Fruit fly (Drosophila melanogaster): Measurements from ENCODE around the gene Prx1.

DNA sequence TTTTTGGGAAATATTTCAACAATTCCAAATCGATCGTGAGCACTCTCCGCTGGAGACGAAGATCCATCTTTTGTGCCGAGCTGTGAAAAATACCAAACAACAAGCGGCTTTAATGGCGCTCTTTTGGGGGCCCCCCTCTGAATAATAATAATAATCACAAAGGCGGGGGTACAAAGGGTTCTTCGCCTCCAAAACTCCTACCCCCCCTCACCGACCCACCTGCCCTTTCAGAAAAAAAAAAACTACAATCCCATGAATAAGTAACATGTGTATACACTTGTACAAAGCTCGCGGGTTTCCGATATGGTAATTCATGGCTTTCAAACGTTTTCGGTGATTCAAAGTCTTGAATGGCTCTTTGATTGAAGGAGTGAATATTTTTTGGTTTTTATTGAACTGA is 6.3 kb upstream of the Prx1 start:
- TF ChIP-seq CG11617 (GFP tag; optimal IDR thresholded peaks at IDR 0.05) (no peak), CG12768 (GFP tag; optimal IDR thresholded peaks at IDR 0.05) (no peak), cic (GFP tag; optimal IDR thresholded peaks at IDR 0.05) (no peak), CG7101 (tag; optimal IDR thresholded peaks at IDR 0.05) (no peak), cnc (optimal IDR thresholded peaks at IDR 0.05) (no peak), CG14711 (tag; optimal IDR thresholded peaks at IDR 0.05) (no peak), CG1620 (GFP tag; optimal IDR thresholded peaks at IDR 0.05) (no peak), ovo (GFP tag; optimal IDR thresholded peaks at IDR 0.05) (no peak), CG5204 (GFP tag; optimal IDR thresholded peaks at IDR 0.05) (no peak), kay (GFP tag; ENCODE audit: borderline replicate concordance) (no peak), bab1 (GFP tag; optimal IDR thresholded peaks at IDR 0.05) (no peak)

Measured in whole organism, adult.